Worm (Caenorhabditis elegans): ENCODE results near the gene fbxa-115.

ce11 chrV:20215197-20215596, 23.2 kb upstream of the fbxa-115 start, which contains the start of gene Y113G7B.11:
- TF ChIP-seq ztf-23 (GFP tag; IDR thresholded peaks at IDR 0.05), result no peak
- no peak for TF ChIP-seq flt-1 (GFP tag; IDR thresholded peaks at IDR 0.05)
- TF ChIP-seq T22C8.4 (GFP tag; IDR thresholded peaks at IDR 0.05), result no peak
- no peak for TF ChIP-seq tab-1 (GFP tag; IDR thresholded peaks at IDR 0.05)
- no peak for TF ChIP-seq cog-1 (tag; optimal IDR thresholded peaks at IDR 0.05)
- TF ChIP-seq ztf-29 (GFP tag; IDR thresholded peaks at IDR 0.05), result no peak

Measured in whole organism, midembryonic.